Fruit fly (Drosophila melanogaster) S2 (cell line): Measurements from ENCODE around the gene CG18577.

Experiments
- CG8478 ChIP-seq: fragments of >200 bp; optimal IDR thresholded peaks from 2 replicates; lab custom pipeline; 2018
- CTCF ChIP-seq, 2 experiments: fragments of >200 bp; optimal IDR thresholded peaks; 2 replicates each; lab custom pipeline; 2018

DNA sequence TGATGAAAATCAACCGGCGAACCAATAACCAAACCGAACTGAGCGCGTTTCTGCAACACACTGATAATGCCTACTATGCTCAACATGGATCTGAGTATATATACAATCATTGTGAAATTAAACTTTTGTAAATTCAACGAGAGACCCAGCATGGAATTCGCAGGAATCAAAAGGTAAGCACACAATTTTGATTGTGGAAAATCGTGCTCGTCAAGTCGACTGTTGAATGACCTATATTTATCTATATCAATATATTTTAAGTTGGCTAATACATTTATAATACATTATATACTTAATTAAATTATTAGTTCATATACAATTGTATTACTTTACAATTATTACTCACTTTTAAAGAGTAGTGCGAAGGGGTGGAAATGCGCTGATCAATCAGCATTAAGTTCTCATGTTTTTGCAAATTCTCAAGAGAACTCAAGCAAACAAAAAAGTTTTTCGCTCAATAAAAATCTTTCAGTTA is 42.1 kb upstream of the CG18577 start, which contains the start of gene Ugt302K1:
- TF ChIP-seq CG8478 = no peak
- TF ChIP-seq CTCF (optimal IDR thresholded peaks at IDR 0.05; lab: Kevin White, UChicago) = no peak
